Worm (Caenorhabditis elegans): ENCODE measurements around the gene egg-3.

- TF ChIP-seq ref-1 (GFP tag; conservative IDR thresholded peaks at IDR 0.05) (no peak), flt-1 (GFP tag; IDR thresholded peaks at IDR 0.05) (no peak)
These were observed 27.2 kb downstream of the egg-3 start, which contains the start of gene M106.7 for ce11 chrII:10857077-10857476.

Data from whole organism, midembryonic.